Worm (Caenorhabditis elegans): ENCODE measurements around the gene R02C2.1.

R02C2.1 gene

DNA sequence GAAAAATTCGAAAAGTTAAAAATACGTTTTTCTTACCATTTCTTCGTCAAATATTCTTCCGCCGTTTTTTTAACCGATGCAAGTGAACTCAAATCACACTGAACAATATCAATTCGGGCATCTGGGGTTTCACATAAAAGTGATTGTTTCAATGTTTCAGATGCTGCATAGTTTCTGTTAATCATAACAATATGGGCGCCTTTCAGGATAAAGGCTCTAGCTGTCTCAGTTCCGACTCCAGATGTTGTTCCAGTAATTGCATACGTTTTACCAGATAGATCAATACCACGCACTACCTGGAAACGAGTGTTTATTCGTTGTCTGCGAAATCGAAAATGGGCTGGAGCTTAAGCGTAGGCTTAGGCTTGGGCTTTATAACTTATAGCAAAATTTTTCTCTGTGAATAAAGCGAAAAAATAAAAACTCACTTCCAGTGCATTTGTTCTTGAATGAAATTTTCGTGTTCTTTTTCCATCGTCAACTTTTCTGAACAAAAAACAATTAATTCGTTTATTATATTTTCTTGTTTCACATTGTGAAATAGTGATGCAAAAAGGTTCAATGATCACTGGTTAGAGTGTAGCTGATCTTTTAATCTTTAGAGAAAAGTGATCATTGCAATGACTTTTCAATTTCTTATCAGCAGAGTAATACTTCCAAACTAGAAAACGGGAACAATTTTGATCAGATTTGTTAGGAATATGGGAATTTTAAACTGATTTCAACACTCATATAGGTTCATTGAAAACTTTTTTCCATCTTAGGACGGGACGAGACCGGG is 26.4 kb downstream of the R02C2.1 start:
- TF ChIP-seq nhr-12 (tag; optimal IDR thresholded peaks at IDR 0.05), result no peak
- no peak for TF ChIP-seq M03D4.4 (tag; optimal IDR thresholded peaks at IDR 0.05)
- TF ChIP-seq elt-3 (tag; optimal IDR thresholded peaks at IDR 0.05), result no peak
- no peak for TF ChIP-seq tbx-8 (GFP tag; optimal IDR thresholded peaks at IDR 0.05)
- no peak for TF ChIP-seq mls-2 (tag; optimal IDR thresholded peaks at IDR 0.05)
- no peak for TF ChIP-seq hlh-1 (tag; optimal IDR thresholded peaks at IDR 0.05)
- TF ChIP-seq lin-32 (GFP tag; optimal IDR thresholded peaks at IDR 0.05), result no peak
- TF ChIP-seq unc-120 (tag; optimal IDR thresholded peaks at IDR 0.05; ENCODE audit: poor library complexity, severe bottlenecking), result no peak
- no peak for TF ChIP-seq pha-4 (tag; optimal IDR thresholded peaks at IDR 0.05)
- TF ChIP-seq ceh-83 (GFP tag; optimal IDR thresholded peaks at IDR 0.05), result no peak
- no peak for TF ChIP-seq ceh-39 (tag; optimal IDR thresholded peaks at IDR 0.05)
- no peak for TF ChIP-seq sptf-1 (tag; optimal IDR thresholded peaks at IDR 0.05)
- TF ChIP-seq elt-1 (tag; optimal IDR thresholded peaks at IDR 0.05; ENCODE audit: borderline replicate concordance, insufficient read depth), result no peak
- TF ChIP-seq blmp-1 (tag; optimal IDR thresholded peaks at IDR 0.05), result no peak
- TF ChIP-seq nhr-2 (tag; optimal IDR thresholded peaks at IDR 0.05), result no peak
- no peak for TF ChIP-seq nhr-237 (tag; optimal IDR thresholded peaks at IDR 0.05)
- no peak for TF ChIP-seq nhr-76 (tag; optimal IDR thresholded peaks at IDR 0.05)
- TF ChIP-seq mep-1 (tag; optimal IDR thresholded peaks at IDR 0.05), result no peak
- no peak for TF ChIP-seq sem-2 (GFP tag; optimal IDR thresholded peaks at IDR 0.05)

DNA sequence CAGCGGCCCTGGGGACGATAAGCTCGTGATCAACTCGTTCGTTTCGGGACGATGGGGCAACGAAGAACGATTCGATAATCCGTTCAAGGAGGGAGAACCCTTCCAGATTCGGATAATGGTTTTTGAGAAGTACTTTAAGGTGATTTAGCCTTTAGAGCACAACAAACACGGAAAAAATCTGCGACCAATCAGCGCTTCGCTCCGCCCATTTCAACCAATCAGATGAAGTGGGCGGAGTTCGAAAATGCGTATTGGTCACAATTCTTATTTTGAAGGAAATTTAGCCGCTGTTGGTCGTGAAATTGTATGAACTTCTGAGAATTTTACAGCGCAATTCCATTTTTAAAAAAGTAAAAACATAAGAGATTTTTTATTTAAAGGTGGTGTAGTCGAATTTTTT is 31.2 kb downstream of the R02C2.1 start:
- TF ChIP-seq drap-1 (GFP tag; optimal IDR thresholded peaks at IDR 0.05) (no peak), mep-1 (tag; optimal IDR thresholded peaks at IDR 0.05) (no peak), nhr-12 (tag; optimal IDR thresholded peaks at IDR 0.05) (no peak), elt-1 (tag; optimal IDR thresholded peaks at IDR 0.05; ENCODE audit: borderline replicate concordance, insufficient read depth) (no peak), bed-3 (GFP tag; optimal IDR thresholded peaks at IDR 0.05) (no peak), mab-5 (tag; optimal IDR thresholded peaks at IDR 0.05) (no peak), tbx-8 (GFP tag; optimal IDR thresholded peaks at IDR 0.05) (no peak), lsy-2 (tag; optimal IDR thresholded peaks at IDR 0.05) (no peak), zip-8 (tag; optimal IDR thresholded peaks at IDR 0.05) (no peak), nhr-28 (tag; optimal IDR thresholded peaks at IDR 0.05) (no peak), unc-120 (tag; optimal IDR thresholded peaks at IDR 0.05; ENCODE audit: poor library complexity, severe bottlenecking) (no peak), cnd-1 (tag; optimal IDR thresholded peaks at IDR 0.05) (no peak), pha-4 (tag; optimal IDR thresholded peaks at IDR 0.05) (no peak)

DNA sequence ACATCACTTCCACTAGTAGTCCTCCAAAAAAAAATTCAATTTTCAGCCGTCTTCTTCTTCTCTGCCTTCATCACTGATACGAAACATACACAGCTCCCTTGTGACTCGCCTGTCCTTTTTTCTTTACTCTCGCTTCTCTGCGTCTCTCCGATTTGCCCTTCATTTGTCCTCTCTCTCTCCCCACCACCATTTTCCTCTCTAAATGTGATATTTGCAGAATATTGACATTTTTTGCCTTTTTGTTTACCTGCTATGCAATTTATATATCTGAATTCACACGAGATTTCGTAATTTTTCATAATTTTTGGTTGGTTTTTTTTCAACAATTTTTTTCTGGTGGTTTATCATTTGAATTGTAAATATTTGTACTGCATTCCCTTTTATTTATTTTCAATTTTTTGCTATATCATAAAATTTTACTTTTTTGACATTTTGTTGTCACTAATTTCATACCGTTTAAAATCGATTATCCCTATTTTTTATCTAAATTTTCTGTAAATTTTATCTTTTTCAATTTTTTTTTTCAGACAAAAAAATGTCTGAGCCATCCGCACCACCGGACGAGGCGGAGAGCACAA is 34.0 kb downstream of the R02C2.1 start, which contains the start of gene lec-12:
TSS of gene lec-12 (plus strand) at position 528 of the 578 bp plus-strand sequence.
- TF ChIP-seq ces-1 (GFP tag; optimal IDR thresholded peaks at IDR 0.05) (peak; percentile 30), ceh-83 (GFP tag; optimal IDR thresholded peaks at IDR 0.05) (no peak), unc-120 (tag; optimal IDR thresholded peaks at IDR 0.05; ENCODE audit: poor library complexity, severe bottlenecking) (no peak)

DNA sequence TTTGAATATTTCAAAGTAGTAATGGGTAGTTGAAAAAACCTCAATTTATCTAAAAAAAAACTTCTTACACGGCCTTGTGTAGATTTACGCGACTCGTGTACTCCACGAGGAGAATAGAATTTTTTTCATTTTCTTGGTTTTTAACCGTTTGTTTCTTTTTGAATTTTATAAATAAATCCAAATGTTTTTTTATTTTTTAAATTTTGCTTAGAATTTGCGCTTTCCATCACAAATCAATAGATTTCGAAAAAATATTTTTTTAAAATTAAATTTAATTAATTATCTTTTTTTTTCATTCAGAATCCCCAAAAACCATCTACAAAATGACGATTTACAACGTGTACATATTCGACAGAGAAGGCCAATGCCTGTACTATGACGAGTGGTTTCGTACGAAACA is 36.7 kb downstream of the R02C2.1 start, which contains the start of gene trpp-1:
TSS of gene trpp-1 (plus strand) at position 301 of the 400 bp plus-strand sequence.
- TF ChIP-seq blmp-1 (tag; optimal IDR thresholded peaks at IDR 0.05), result no peak
- no peak for TF ChIP-seq flh-1 (GFP tag; optimal IDR thresholded peaks at IDR 0.05)
- no peak for TF ChIP-seq elt-3 (tag; optimal IDR thresholded peaks at IDR 0.05)
- no peak for TF ChIP-seq ceh-83 (GFP tag; optimal IDR thresholded peaks at IDR 0.05)
- TF ChIP-seq ceh-39 (tag; optimal IDR thresholded peaks at IDR 0.05), result no peak
- TF ChIP-seq elt-1 (tag; optimal IDR thresholded peaks at IDR 0.05; ENCODE audit: borderline replicate concordance, insufficient read depth), result no peak
- TF ChIP-seq bed-3 (GFP tag; optimal IDR thresholded peaks at IDR 0.05), result no peak
- no peak for TF ChIP-seq drap-1 (GFP tag; optimal IDR thresholded peaks at IDR 0.05)

DNA sequence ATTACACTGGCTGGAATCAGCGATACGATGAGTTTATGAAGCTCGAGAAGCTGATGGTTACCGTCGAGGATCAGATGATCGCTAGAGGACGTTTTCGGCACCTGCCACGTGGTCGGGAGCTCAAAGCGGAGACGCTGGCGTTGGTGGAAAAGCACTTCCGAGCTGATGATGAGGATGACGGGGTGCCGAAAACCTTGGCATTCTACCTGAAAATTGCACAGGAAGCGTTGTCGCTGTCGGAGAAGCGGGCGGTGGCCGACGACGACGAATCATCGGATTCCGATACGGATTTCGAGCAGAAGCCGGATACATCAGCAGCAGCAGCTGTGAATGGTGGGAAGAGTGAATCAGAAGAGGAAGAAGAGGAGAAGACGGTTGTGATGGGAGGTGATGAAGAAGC is 43.2 kb downstream of the R02C2.1 start:
- TF ChIP-seq sptf-1 (tag; optimal IDR thresholded peaks at IDR 0.05), result no peak
- no peak for TF ChIP-seq snpc-4 (tag; optimal IDR thresholded peaks at IDR 0.05)
- TF ChIP-seq flh-1 (GFP tag; optimal IDR thresholded peaks at IDR 0.05), result no peak
- TF ChIP-seq elt-3 (tag; optimal IDR thresholded peaks at IDR 0.05), result no peak
- TF ChIP-seq nhr-76 (tag; optimal IDR thresholded peaks at IDR 0.05), result no peak
- no peak for TF ChIP-seq mls-2 (tag; optimal IDR thresholded peaks at IDR 0.05)
- no peak for TF ChIP-seq nhr-28 (tag; optimal IDR thresholded peaks at IDR 0.05)
- no peak for TF ChIP-seq nhr-237 (tag; optimal IDR thresholded peaks at IDR 0.05)
- no peak for TF ChIP-seq tbx-8 (GFP tag; optimal IDR thresholded peaks at IDR 0.05)
- no peak for TF ChIP-seq ceh-43 (GFP tag; optimal IDR thresholded peaks at IDR 0.05)
- no peak for TF ChIP-seq nhr-2 (tag; optimal IDR thresholded peaks at IDR 0.05)
- TF ChIP-seq lin-13 (tag; optimal IDR thresholded peaks at IDR 0.05), result no peak
- no peak for TF ChIP-seq ces-1 (GFP tag; optimal IDR thresholded peaks at IDR 0.05)

All from whole organism, mixed stage, embryonic.